Fruit fly (Drosophila melanogaster) whole organism, embryonic: ENCODE measurements around the gene CG3078.

Source experiments
- Aef1 ChIP-seq: fragments of 200-800 bp; sonication (Bioruptor generic); IDR thresholded peaks from 3 replicates; pipeline ENCODE4 v1.3.6; 2022; ENCODE audit warnings: missing biosample characterization, missing genetic modification characterization
- BEAF-32 ChIP-seq: fragments of 200-800 bp; sonication (Bioruptor generic); optimal IDR thresholded peaks from 3 replicates; lab custom pipeline; 2017; ENCODE audit warnings: missing biosample characterization, missing genetic modification characterization, mild to moderate bottlenecking, moderate library complexity, missing genetic modification reagents
- CG11247 ChIP-seq: fragments of 200-800 bp; sonication (Bioruptor generic); IDR thresholded peaks from 2 replicates; pipeline ENCODE4 v1.3.6; 2022; ENCODE audit warnings: missing biosample characterization, missing genetic modification characterization
- CG11504 ChIP-seq: fragments of 200-800 bp; sonication (Bioruptor generic); optimal IDR thresholded peaks from 3 replicates; lab custom pipeline; 2019; ENCODE audit warnings: missing biosample characterization, mild to moderate bottlenecking, missing genetic modification characterization, moderate library complexity
- CG11560 ChIP-seq: fragments of 200-800 bp; sonication (Bioruptor generic); IDR thresholded peaks from 3 replicates; pipeline ENCODE4 v1.3.6; 2022; ENCODE audit warnings: missing biosample characterization, missing genetic modification characterization
- CG12299 ChIP-seq: fragments of 200-800 bp; sonication (Bioruptor generic); optimal IDR thresholded peaks from 2 replicates; lab custom pipeline; 2018; ENCODE audit warnings: missing biosample characterization, mild to moderate bottlenecking, missing genetic modification characterization
- CG12769 ChIP-seq: fragments of 200-800 bp; sonication (Bioruptor generic); optimal IDR thresholded peaks from 2 replicates; lab custom pipeline; 2019; ENCODE audit warnings: missing biosample characterization, mild to moderate bottlenecking, missing genetic modification characterization, moderate library complexity
- CG13424 ChIP-seq: fragments of 200-800 bp; sonication (Bioruptor generic); optimal IDR thresholded peaks from 2 replicates; lab custom pipeline; 2019; ENCODE audit warnings: missing biosample characterization, mild to moderate bottlenecking, missing genetic modification characterization, moderate library complexity
- CG1603 ChIP-seq: fragments of 200-800 bp; sonication (Bioruptor generic); optimal IDR thresholded peaks from 2 replicates; lab custom pipeline; 2019; ENCODE audit warnings: missing biosample characterization, mild to moderate bottlenecking, missing genetic modification characterization, moderate library complexity
- CG17359 ChIP-seq: fragments of 200-800 bp; sonication (Bioruptor generic); optimal IDR thresholded peaks from 3 replicates; lab custom pipeline; 2018; ENCODE audit warnings: missing biosample characterization, mild to moderate bottlenecking, missing genetic modification characterization, moderate library complexity
- CG18599 ChIP-seq: fragments of 200-800 bp; sonication (Bioruptor generic); optimal IDR thresholded peaks from 3 replicates; lab custom pipeline; 2017; ENCODE audit warnings: missing biosample characterization, missing genetic modification characterization, mild to moderate bottlenecking, moderate library complexity, missing genetic modification reagents
- CG2120 ChIP-seq: fragments of 200-800 bp; sonication (Bioruptor generic); optimal IDR thresholded peaks from 3 replicates; lab custom pipeline; 2016; ENCODE audit warnings: missing biosample characterization, missing genetic modification characterization
- CG2678 ChIP-seq: fragments of 200-800 bp; sonication (Bioruptor generic); optimal IDR thresholded peaks from 3 replicates; lab custom pipeline; 2019; ENCODE audit warnings: missing biosample characterization, mild to moderate bottlenecking, missing genetic modification characterization, moderate library complexity
- CG3838 ChIP-seq: fragments of 200-800 bp; sonication (Bioruptor generic); optimal IDR thresholded peaks from 3 replicates; lab custom pipeline; 2016; ENCODE audit warnings: missing biosample characterization, missing genetic modification characterization
- CG3847 ChIP-seq: fragments of 200-800 bp; sonication (Bioruptor generic); IDR thresholded peaks from 2 replicates; pipeline ENCODE4 v1.3.6; 2022; ENCODE audit warnings: missing biosample characterization, missing genetic modification characterization
- CG5245 ChIP-seq: fragments of 200-800 bp; sonication (Bioruptor generic); optimal IDR thresholded peaks from 3 replicates; lab custom pipeline; 2016; ENCODE audit warnings: missing biosample characterization, missing genetic modification characterization
- CG6813 ChIP-seq: fragments of 200-800 bp; sonication (Bioruptor generic); optimal IDR thresholded peaks from 2 replicates; lab custom pipeline; 2017; ENCODE audit warnings: missing biosample characterization, missing genetic modification characterization, mild to moderate bottlenecking, moderate library complexity, missing genetic modification reagents
- CG8089 ChIP-seq: fragments of 200-800 bp; sonication (Bioruptor generic); optimal IDR thresholded peaks from 3 replicates; lab custom pipeline; 2016; ENCODE audit warnings: missing biosample characterization, missing genetic modification characterization
- CG8388 ChIP-seq: fragments of 200-800 bp; sonication (Bioruptor generic); optimal IDR thresholded peaks from 2 replicates; lab custom pipeline; 2019; ENCODE audit warnings: missing biosample characterization, mild to moderate bottlenecking, missing genetic modification characterization, moderate library complexity
- CG9932 ChIP-seq: fragments of 200-800 bp; sonication (Bioruptor generic); IDR thresholded peaks from 2 replicates; pipeline ENCODE4 v1.3.6; 2022; ENCODE audit warnings: missing biosample characterization, missing genetic modification characterization
- CHES-1-like ChIP-seq: fragments of 200-800 bp; sonication (Bioruptor generic); optimal IDR thresholded peaks from 2 replicates; lab custom pipeline; 2016; ENCODE audit warnings: missing biosample characterization, missing genetic modification characterization
- CoRest ChIP-seq: fragments of 200-800 bp; sonication (Bioruptor generic); optimal IDR thresholded peaks from 3 replicates; lab custom pipeline; 2018; ENCODE audit warnings: missing biosample characterization, mild to moderate bottlenecking, missing genetic modification characterization, moderate library complexity
- D19B ChIP-seq: fragments of 200-800 bp; sonication (Bioruptor generic); optimal IDR thresholded peaks from 2 replicates; lab custom pipeline; 2017; ENCODE audit warnings: missing biosample characterization, mild to moderate bottlenecking, missing genetic modification characterization
- Deaf1 ChIP-seq: fragments of 200-800 bp; optimal IDR thresholded peaks from 3 replicates; lab custom pipeline; 2019; ENCODE audit warnings: missing biosample characterization, mild to moderate bottlenecking, missing genetic modification characterization, moderate library complexity
- Dll ChIP-seq: fragments of 200-800 bp; sonication (Bioruptor generic); IDR thresholded peaks from 4 replicates; pipeline ENCODE4 v1.3.6; 2022; ENCODE audit warnings: missing biosample characterization, missing genetic modification characterization; ENCODE audit not compliant: partially characterized antibody
- Drgx ChIP-seq: fragments of 200-800 bp; sonication (Bioruptor generic); IDR thresholded peaks from 2 replicates; pipeline ENCODE4 v1.3.6; 2022; ENCODE audit warnings: missing biosample characterization, missing genetic modification characterization
- Gsc ChIP-seq: fragments of 200-800 bp; sonication (Bioruptor generic); IDR thresholded peaks from 2 replicates; pipeline ENCODE4 v1.3.6; 2022; ENCODE audit warnings: missing biosample characterization, missing genetic modification characterization
- Hey ChIP-seq: fragments of 200-800 bp; sonication (Bioruptor generic); optimal IDR thresholded peaks from 3 replicates; lab custom pipeline; 2018; ENCODE audit warnings: missing biosample characterization, mild to moderate bottlenecking, missing genetic modification characterization
- Hmx ChIP-seq: fragments of 200-800 bp; sonication (Bioruptor generic); optimal IDR thresholded peaks from 2 replicates; lab custom pipeline; 2016; ENCODE audit warnings: missing biosample characterization, missing genetic modification characterization
- Hr51 ChIP-seq, 2 experiments: fragments of 200-800 bp; sonication (Bioruptor generic); optimal IDR thresholded peaks; 2 replicates in 1 of 2; 3 replicates in 1 of 2; lab custom pipeline; 2016 to 2018; ENCODE audit warnings: missing biosample characterization in 2 of 2, missing genetic modification characterization in 2 of 2, mild to moderate bottlenecking in 1 of 2, moderate library complexity in 1 of 2
- Lhr ChIP-seq: fragments of 200-800 bp; sonication (Bioruptor generic); optimal IDR thresholded peaks from 3 replicates; lab custom pipeline; 2017; ENCODE audit warnings: mild to moderate bottlenecking, missing biosample characterization, missing genetic modification reagents, missing genetic modification characterization
- Med ChIP-seq: fragments of 200-800 bp; sonication (Bioruptor generic); peaks from one replicate; lab custom pipeline; 2016; ENCODE audit warnings: missing biosample characterization, missing genetic modification characterization, mild to moderate bottlenecking, inconsistent platforms, moderate library complexity
- Ptx1 ChIP-seq: fragments of 200-800 bp; sonication (Bioruptor generic); IDR thresholded peaks from 2 replicates; pipeline ENCODE4 v1.3.6; 2022; ENCODE audit warnings: missing biosample characterization, missing genetic modification characterization
- ara ChIP-seq: fragments of 200-800 bp; sonication (Bioruptor generic); IDR thresholded peaks from 2 replicates; pipeline ENCODE4 v1.3.6; 2022; ENCODE audit warnings: missing biosample characterization, missing genetic modification characterization
- cas ChIP-seq: fragments of 200-800 bp; sonication (Bioruptor generic); IDR thresholded peaks from 2 replicates; pipeline ENCODE4 v1.3.6; 2022; ENCODE audit warnings: missing biosample characterization, missing genetic modification characterization
- croc ChIP-seq: fragments of 200-800 bp; sonication (Bioruptor generic); conservative IDR thresholded peaks from 3 replicates; pipeline ENCODE4 v1.3.6; 2022; ENCODE audit warnings: missing biosample characterization, missing genetic modification characterization
- crol ChIP-seq: fragments of 200-800 bp; sonication (Bioruptor generic); IDR thresholded peaks from 2 replicates; pipeline ENCODE4 v1.3.6; 2022; ENCODE audit warnings: missing biosample characterization, missing genetic modification characterization
- dimm ChIP-seq: fragments of 200-800 bp; sonication (Bioruptor generic); IDR thresholded peaks from 2 replicates; pipeline ENCODE4 v1.3.6; 2022; ENCODE audit warnings: missing biosample characterization, missing genetic modification characterization
- emc ChIP-seq: fragments of 200-800 bp; sonication (Bioruptor generic); optimal IDR thresholded peaks from 2 replicates; lab custom pipeline; 2016; ENCODE audit warnings: missing biosample characterization, missing genetic modification characterization
- eyg ChIP-seq: fragments of 200-800 bp; sonication (Bioruptor generic); optimal IDR thresholded peaks from 3 replicates; lab custom pipeline; 2016; ENCODE audit warnings: missing biosample characterization, missing genetic modification characterization
- gfzf ChIP-seq: fragments of 200-800 bp; sonication (Bioruptor generic); optimal IDR thresholded peaks from 2 replicates; lab custom pipeline; 2016; ENCODE audit warnings: missing biosample characterization, mild to moderate bottlenecking, missing genetic modification characterization, moderate library complexity
- gsb-n ChIP-seq: fragments of 200-800 bp; sonication (Bioruptor generic); optimal IDR thresholded peaks from 3 replicates; lab custom pipeline; 2018; ENCODE audit warnings: missing biosample characterization, mild to moderate bottlenecking, missing genetic modification characterization
- insv ChIP-seq, 2 experiments: fragments of 200-800 bp; sonication (Bioruptor generic); optimal IDR thresholded peaks; 3 replicates each; lab custom pipeline; 2016 to 2018; ENCODE audit warnings: missing biosample characterization in 2 of 2, missing genetic modification characterization in 2 of 2
- ken ChIP-seq: fragments of 200-800 bp; sonication (Bioruptor generic); IDR thresholded peaks from 3 replicates; pipeline ENCODE4 v1.3.6; 2022; ENCODE audit warnings: missing biosample characterization, missing genetic modification characterization
- lab ChIP-seq: fragments of 200-800 bp; sonication (Bioruptor generic); optimal IDR thresholded peaks from 3 replicates; lab custom pipeline; 2017; ENCODE audit warnings: missing biosample characterization, missing genetic modification characterization, mild to moderate bottlenecking, moderate library complexity, missing genetic modification reagents
- lbe ChIP-seq: fragments of 200-800 bp; sonication (Bioruptor generic); optimal IDR thresholded peaks from 2 replicates; lab custom pipeline; 2016; ENCODE audit warnings: missing biosample characterization, mild to moderate bottlenecking, missing genetic modification characterization
- mirr ChIP-seq: fragments of 200-800 bp; sonication (Bioruptor generic); optimal IDR thresholded peaks from 3 replicates; lab custom pipeline; 2018; ENCODE audit warnings: missing biosample characterization, mild to moderate bottlenecking, missing genetic modification characterization
- otp ChIP-seq: fragments of 200-800 bp; sonication (Bioruptor generic); IDR thresholded peaks from 3 replicates; pipeline ENCODE4, ENCODE4 v1.3.6; 2022; ENCODE audit warnings: missing biosample characterization, missing genetic modification characterization
- phol ChIP-seq: fragments of 200-800 bp; sonication (Bioruptor generic); optimal IDR thresholded peaks from 3 replicates; lab custom pipeline; 2018; ENCODE audit warnings: missing biosample characterization, mild to moderate bottlenecking, missing genetic modification characterization, moderate library complexity
- shn ChIP-seq: fragments of 200-800 bp; sonication (Bioruptor generic); optimal IDR thresholded peaks from 3 replicates; lab custom pipeline; 2016; ENCODE audit warnings: missing biosample characterization, missing genetic modification characterization

The CG3078 gene

dm6 chrX:2208641-2209241 lies 50.9 kb downstream of the CG3078 start (continued):
- TF ChIP-seq CG11504, result peak; percentile 38
- TF ChIP-seq CG17359 (tag; lab: Kevin White, UChicago), result no peak
- TF ChIP-seq D19B (GFP tag; lab: Kevin White, UChicago), result peak; percentile 8
- TF ChIP-seq emc (GFP tag; lab: Kevin White, UChicago), result no peak
- TF ChIP-seq CG11560, result peak; percentile 23; the same call in 1 of the 3 replicates
- TF ChIP-seq CG5245 (GFP tag; lab: Kevin White, UChicago), result no peak
- TF ChIP-seq gsb-n (tag; lab: Kevin White, UChicago), result no peak
- no peak for TF ChIP-seq CG8089 (GFP tag; lab: Kevin White, UChicago)
- TF ChIP-seq otp (GFP tag; lab: Robert Waterston, UW), result no peak
- no peak for TF ChIP-seq Lhr (GFP tag; lab: Kevin White, UChicago)
- TF ChIP-seq CG12299 (tag; lab: Kevin White, UChicago), result no peak
- TF ChIP-seq gfzf (GFP tag; lab: Kevin White, UChicago), result no peak
- peak; percentile 22 for TF ChIP-seq CG18599 (GFP tag; lab: Kevin White, UChicago)
- TF ChIP-seq Hey (tag; lab: Kevin White, UChicago), result no peak
- TF ChIP-seq BEAF-32 (GFP tag; lab: Kevin White, UChicago), result no peak
- TF ChIP-seq ken (GFP tag; lab: Robert Waterston, UW), result no peak
- peak; percentile 65 for TF ChIP-seq Ptx1 (GFP tag; lab: Robert Waterston, UW)
- no peak for TF ChIP-seq CG11247 (GFP tag; lab: Robert Waterston, UW)
- TF ChIP-seq lab (GFP tag; lab: Kevin White, UChicago), result no peak
- TF ChIP-seq dimm (GFP tag; lab: Robert Waterston, UW), result no peak
- TF ChIP-seq Aef1 (GFP tag; lab: Robert Waterston, UW), result peak; percentile 47; the same call in 2 of the 3 replicates
- no peak for TF ChIP-seq mirr (GFP tag; lab: Kevin White, UChicago)
- peak; percentile 23 for TF ChIP-seq CG2120 (GFP tag; lab: Kevin White, UChicago)
- TF ChIP-seq CG3838, result no peak
- TF ChIP-seq phol (tag; lab: Kevin White, UChicago), result peak; percentile 10
- peak; percentile 74 for TF ChIP-seq Med
- no peak for TF ChIP-seq CG8388
- TF ChIP-seq shn (GFP tag; lab: Kevin White, UChicago), result no peak
- no peak for TF ChIP-seq CHES-1-like (GFP tag; lab: Kevin White, UChicago)
- TF ChIP-seq Hr51 (GFP tag; optimal IDR thresholded peaks at IDR 0.05; lab: Kevin White, UChicago), result peak in 1 of 2 experiments; percentile 11
- TF ChIP-seq lbe (GFP tag; lab: Kevin White, UChicago), result no peak
- no peak for TF ChIP-seq CG6813
- TF ChIP-seq cas (GFP tag; lab: Robert Waterston, UW), result no peak
- TF ChIP-seq CG9932 (GFP tag; lab: Robert Waterston, UW), result peak; percentile 59
- TF ChIP-seq Drgx (GFP tag; lab: Robert Waterston, UW), result peak; percentile 58; the same call in 1 of the 2 replicates
- no peak for TF ChIP-seq Deaf1 (tag; lab: Kevin White, UChicago)
- peak; percentile 91 for TF ChIP-seq crol (GFP tag; lab: Robert Waterston, UW)
- TF ChIP-seq CoRest (tag; lab: Kevin White, UChicago), result peak; percentile 19
- no peak for TF ChIP-seq Gsc (GFP tag; lab: Robert Waterston, UW)
- peak; percentile 81 for TF ChIP-seq CG12769
- no peak for TF ChIP-seq Dll
- 0 out of 2 replicates have a peak, but pooled peaks have one; percentile 30 for TF ChIP-seq CG3847
- TF ChIP-seq Hmx, result no peak
- TF ChIP-seq insv (GFP tag; optimal IDR thresholded peaks at IDR 0.05; lab: Kevin White, UChicago), result no peak
- peak; percentile 48 for TF ChIP-seq CG2678 (tag; lab: Kevin White, UChicago)
- TF ChIP-seq CG13424 (tag; lab: Kevin White, UChicago), result peak; percentile 31
- TF ChIP-seq eyg (GFP tag; lab: Kevin White, UChicago), result no peak
- peak; percentile 41; the same call in 1 of the 2 replicates for TF ChIP-seq ara
- no peak for TF ChIP-seq croc (GFP tag; lab: Robert Waterston, UW)
- TF ChIP-seq CG1603 (tag; lab: Kevin White, UChicago), result peak; percentile 18
